Fruit fly (Drosophila melanogaster) whole organism, larva: ENCODE results near the gene Rat1.

ENCODE experiments used
- noc ChIP-seq: fragments of 200-800 bp; sonication (Bioruptor generic); optimal IDR thresholded peaks from 3 replicates; lab custom pipeline; 2019; ENCODE audit warnings: missing biosample characterization, mild to moderate bottlenecking, missing genetic modification characterization, moderate library complexity

The Rat1 gene

dm6 chr2L:6922091-6922753 lies 14.3 kb downstream of the Rat1 start:
- peak; percentile 81 for TF ChIP-seq noc (tag; lab: Kevin White, UChicago)

DNA sequence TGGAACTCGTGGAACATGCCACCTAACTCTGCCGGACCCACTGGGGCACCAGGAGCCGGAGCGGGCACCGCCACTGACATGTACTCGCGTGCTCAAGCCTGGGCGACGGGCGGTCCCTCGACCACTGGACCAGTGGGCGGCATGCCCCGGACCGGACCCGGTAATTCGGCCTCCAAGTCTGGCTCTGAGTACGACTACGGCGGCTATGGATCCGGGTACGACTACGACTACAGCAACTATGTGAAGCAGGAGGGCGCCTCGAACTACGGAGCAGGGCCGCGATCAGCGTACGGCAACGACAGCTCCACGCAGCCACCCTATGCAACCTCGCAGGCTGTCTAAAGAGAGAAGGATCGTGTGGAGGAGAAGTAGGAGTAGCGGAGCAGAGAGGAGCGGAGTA lies 17.2 kb downstream of the Rat1 start:
- TF ChIP-seq noc (tag; lab: Kevin White, UChicago), result no peak

DNA sequence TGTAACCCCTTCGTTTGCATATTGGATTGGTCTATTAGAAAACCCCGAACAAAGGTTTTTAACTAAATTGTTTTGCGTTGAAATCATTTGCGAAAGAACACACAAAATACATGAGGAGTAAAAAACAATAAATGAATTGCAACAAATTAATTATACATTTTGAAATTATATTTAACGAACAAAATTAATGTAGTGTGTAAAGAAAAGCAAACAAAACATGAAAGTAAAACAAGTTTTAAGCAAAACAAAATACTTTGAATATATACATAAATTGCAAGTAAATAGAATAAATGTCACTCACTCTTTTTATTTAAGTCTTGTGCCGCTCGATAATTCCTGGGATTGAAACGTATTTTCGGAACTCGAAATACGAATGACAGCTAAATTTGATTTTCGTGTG lies 23.9 kb downstream of the Rat1 start, which contains the start of gene CG43232:
TSS of gene CG43232 (plus strand) at position 301 of the 400 bp plus-strand sequence.
- no peak for TF ChIP-seq noc (tag; lab: Kevin White, UChicago)

DNA sequence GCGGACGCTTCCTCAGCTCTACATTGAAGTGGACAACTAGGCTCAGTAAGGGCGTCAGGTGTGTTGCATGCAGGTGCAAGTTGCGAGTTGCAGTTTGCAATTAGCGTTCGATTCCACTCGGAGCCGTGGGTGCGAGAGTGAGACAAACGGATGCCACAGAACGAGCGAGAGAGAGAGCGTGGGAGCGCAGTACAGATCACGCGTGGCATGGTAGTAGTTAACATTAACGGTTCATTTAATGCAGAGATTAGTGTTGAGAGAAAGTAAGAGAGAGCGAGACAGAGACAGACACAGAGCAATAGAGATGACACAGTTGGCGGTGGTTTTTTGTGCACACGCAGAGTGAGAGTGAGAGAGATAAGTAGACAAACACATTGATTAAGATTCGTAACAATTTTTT lies 31.8 kb downstream of the Rat1 start:
- no peak for TF ChIP-seq noc (tag; lab: Kevin White, UChicago)

dm6 chr2L:6941731-6942130 lies 33.8 kb downstream of the Rat1 start:
- no peak for TF ChIP-seq noc (tag; lab: Kevin White, UChicago)

- no peak for TF ChIP-seq noc (tag; lab: Kevin White, UChicago)
These were observed 34.8 kb downstream of the Rat1 start, which contains the start of gene CG18304 for dm6 chr2L:6942714-6943113. CG18304 (minus strand) TSS chr2L:6942814.

- TF ChIP-seq noc (tag; lab: Kevin White, UChicago), result no peak
These were observed 37.2 kb downstream of the Rat1 start, which contains the start of gene Fgop2 for dm6 chr2L:6945088-6945487. Fgop2 (minus strand) TSS chr2L:6945289.

DNA sequence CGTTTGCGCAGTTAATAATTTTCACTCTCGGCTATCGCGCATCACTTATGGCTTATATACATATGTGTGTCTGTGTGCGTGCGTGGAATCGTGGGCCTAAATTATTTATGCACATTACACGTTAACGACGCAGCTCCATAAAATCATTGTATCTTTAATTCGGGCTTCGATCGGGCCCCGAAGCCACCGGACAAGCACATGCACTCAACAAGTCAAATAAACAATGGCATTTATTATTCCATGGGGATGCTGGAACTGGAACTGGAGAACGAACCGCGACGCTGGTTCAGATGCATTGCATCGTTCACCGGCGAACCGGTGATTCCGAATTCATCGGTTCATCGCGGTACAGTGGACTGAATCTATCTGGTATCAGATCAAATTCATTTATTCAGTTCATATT lies 40.7 kb downstream of the Rat1 start, which contains the start of gene ihog:
TSS of gene ihog (minus strand) at position 269 of the 403 bp plus-strand sequence.
- no peak for TF ChIP-seq noc (tag; lab: Kevin White, UChicago)

- peak; percentile 89 for TF ChIP-seq noc (tag; lab: Kevin White, UChicago)
These were observed 42.2 kb downstream of the Rat1 start, which contains the start of the genes Gas41 and SA1 for dm6 chr2L:6950096-6950495. Gas41 (minus strand) TSS chr2L:6950207. SA1 (plus strand) TSS chr2L:6950421.

dm6 chr2L:6956725-6957124 lies 48.8 kb downstream of the Rat1 start, which contains the start of the genes CG13775 and CG3430:
CG13775 (minus strand) TSS chr2L:6956950.
CG3430 (plus strand) TSS chr2L:6957008.
- no peak for TF ChIP-seq noc (tag; lab: Kevin White, UChicago)

DNA sequence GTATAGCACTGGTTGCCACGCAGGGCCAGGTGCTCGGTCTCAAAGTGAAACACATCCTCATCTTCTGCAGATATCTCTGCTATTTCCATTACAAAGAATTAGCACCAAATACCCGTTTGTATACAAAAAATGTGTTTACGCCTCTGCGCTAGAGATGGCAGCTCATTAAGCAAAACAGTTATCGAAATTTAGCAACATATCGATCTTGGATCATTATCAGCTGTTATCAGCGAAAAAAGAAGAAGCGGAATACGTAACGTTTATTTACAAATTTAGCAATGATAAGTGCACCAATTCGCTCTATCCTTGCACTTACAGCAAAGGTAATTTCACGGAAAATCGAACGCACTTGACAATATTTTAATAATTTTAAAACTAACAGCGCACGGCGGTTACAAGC lies 52.3 kb downstream of the Rat1 start, which contains the start of the genes Atac1 and Hmgcl:
TSS of gene Atac1 (minus strand) at position 164 of the 400 bp plus-strand sequence.
TSS of gene Hmgcl (plus strand) at position 213 of the 400 bp plus-strand sequence.
- TF ChIP-seq noc (tag; lab: Kevin White, UChicago), result no peak
